Fruit fly (Drosophila melanogaster): ENCODE data around the gene CG10589.

- TF ChIP-seq Crg-1 (GFP tag; optimal IDR thresholded peaks at IDR 0.05) (no peak), CG7045 (GFP tag; optimal IDR thresholded peaks at IDR 0.05) (no peak), toe (GFP tag; optimal IDR thresholded peaks at IDR 0.05) (no peak), Hr96 (GFP tag; optimal IDR thresholded peaks at IDR 0.05) (no peak), Mnt (GFP tag; optimal IDR thresholded peaks at IDR 0.05) (no peak), CG5204 (GFP tag; optimal IDR thresholded peaks at IDR 0.05) (no peak), CG11617 (GFP tag; optimal IDR thresholded peaks at IDR 0.05) (peak; percentile 51), ovo (GFP tag; optimal IDR thresholded peaks at IDR 0.05) (no peak), kay (GFP tag; ENCODE audit: borderline replicate concordance) (no peak), cnc (optimal IDR thresholded peaks at IDR 0.05) (no peak), CG14711 (tag; optimal IDR thresholded peaks at IDR 0.05) (peak; percentile 57), tj (GFP tag; optimal IDR thresholded peaks at IDR 0.05) (no peak), cic (GFP tag; optimal IDR thresholded peaks at IDR 0.05) (no peak), pad (GFP tag; optimal IDR thresholded peaks at IDR 0.05) (peak; percentile 54)
Measured at dm6 chr3L:20930059-20930785, 2.6 kb downstream of the CG10589 start.
